Fruit fly (Drosophila melanogaster) whole organism, pupa: ENCODE measurements around the gene CG11771.

Experiments used
- CG10348 ChIP-seq: fragments of 200-800 bp; sonication (Bioruptor generic); IDR thresholded peaks from 2 replicates; pipeline ENCODE4 v1.3.6; 2022; ENCODE audit warnings: missing biosample characterization, missing genetic modification characterization
- CG12605 ChIP-seq: fragments of 200-800 bp; sonication (Bioruptor generic); IDR thresholded peaks from 2 replicates; pipeline ENCODE4 v1.3.6; 2022; ENCODE audit warnings: missing biosample characterization, missing genetic modification characterization
- CG13204 ChIP-seq: fragments of 200-800 bp; sonication (Bioruptor generic); optimal IDR thresholded peaks from 2 replicates; lab custom pipeline; 2018; ENCODE audit warnings: missing biosample characterization, mild to moderate bottlenecking, missing genetic modification characterization, moderate library complexity
- CG14655 ChIP-seq: fragments of 200-800 bp; sonication (Bioruptor generic); optimal IDR thresholded peaks from 3 replicates; lab custom pipeline; 2017; ENCODE audit warnings: mild to moderate bottlenecking, missing biosample characterization, missing genetic modification reagents, missing genetic modification characterization
- CG15710 ChIP-seq: fragments of 200-800 bp; sonication (Bioruptor generic); optimal IDR thresholded peaks from 2 replicates; lab custom pipeline; 2018; ENCODE audit warnings: missing biosample characterization, mild to moderate bottlenecking, missing genetic modification characterization, moderate library complexity
- CG17806 ChIP-seq: fragments of 200-800 bp; sonication (Bioruptor generic); optimal IDR thresholded peaks from 2 replicates; lab custom pipeline; 2018; ENCODE audit warnings: missing biosample characterization, mild to moderate bottlenecking, missing genetic modification characterization, moderate library complexity
- CG32121 ChIP-seq: fragments of 200-800 bp; sonication (Bioruptor generic); IDR thresholded peaks from 2 replicates; pipeline ENCODE4 v1.3.6; 2022; ENCODE audit warnings: missing biosample characterization, missing genetic modification characterization
- CG34367 ChIP-seq: fragments of 200-800 bp; sonication (Bioruptor generic); optimal IDR thresholded peaks from 2 replicates; lab custom pipeline; 2018; ENCODE audit warnings: missing biosample characterization, mild to moderate bottlenecking, missing genetic modification characterization
- CG4496 ChIP-seq: fragments of 200-800 bp; sonication (Bioruptor generic); IDR thresholded peaks from 3 replicates; pipeline ENCODE4 v1.3.6; 2022; ENCODE audit warnings: missing biosample characterization, missing genetic modification characterization
- CG8159 ChIP-seq: fragments of 200-800 bp; sonication (Bioruptor generic); optimal IDR thresholded peaks from 3 replicates; lab custom pipeline; 2018; ENCODE audit warnings: missing biosample characterization, mild to moderate bottlenecking, missing genetic modification characterization, moderate library complexity
- CG8301 ChIP-seq: fragments of 200-800 bp; sonication (Bioruptor generic); optimal IDR thresholded peaks from 2 replicates; lab custom pipeline; 2018; ENCODE audit warnings: missing biosample characterization, mild to moderate bottlenecking, missing genetic modification characterization
- CG9948 ChIP-seq: fragments of 200-800 bp; sonication (Bioruptor generic); optimal IDR thresholded peaks from 2 replicates; lab custom pipeline; 2018; ENCODE audit warnings: missing biosample characterization, mild to moderate bottlenecking, missing genetic modification characterization, moderate library complexity
- D1 ChIP-seq: fragments of 200-800 bp; sonication (Bioruptor generic); optimal IDR thresholded peaks from 2 replicates; lab custom pipeline; 2018; ENCODE audit warnings: missing biosample characterization, mild to moderate bottlenecking, missing genetic modification characterization, moderate library complexity
- EcR ChIP-seq: fragments of 200-800 bp; sonication (Bioruptor generic); optimal IDR thresholded peaks from 3 replicates; lab custom pipeline; 2019; ENCODE audit warnings: missing biosample characterization, missing genetic modification characterization, mild to moderate bottlenecking, moderate library complexity, missing genetic modification reagents
- Ets98B ChIP-seq: fragments of 200-800 bp; sonication (Bioruptor generic); IDR thresholded peaks from 2 replicates; pipeline ENCODE4 v1.3.6; 2022; ENCODE audit warnings: missing biosample characterization, missing genetic modification characterization
- Pif1A ChIP-seq: fragments of 200-800 bp; sonication (Bioruptor generic); optimal IDR thresholded peaks from 3 replicates; lab custom pipeline; 2016; ENCODE audit warnings: missing biosample characterization, missing genetic modification characterization
- Pif1B ChIP-seq: fragments of 200-800 bp; sonication (Bioruptor generic); optimal IDR thresholded peaks from 3 replicates; lab custom pipeline; 2016; ENCODE audit warnings: missing biosample characterization, missing genetic modification characterization
- Snoo ChIP-seq: fragments of 200-800 bp; sonication (Bioruptor generic); optimal IDR thresholded peaks from 3 replicates; lab custom pipeline; 2017; ENCODE audit warnings: missing biosample characterization, mild to moderate bottlenecking, missing genetic modification characterization, inconsistent platforms
- fd96Ca ChIP-seq: fragments of 200-800 bp; sonication (Bioruptor generic); IDR thresholded peaks from 3 replicates; pipeline ENCODE4 v1.3.6; 2022; ENCODE audit warnings: missing biosample characterization, missing genetic modification characterization
- gl ChIP-seq: fragments of 200-800 bp; sonication (Bioruptor generic); optimal IDR thresholded peaks from 2 replicates; lab custom pipeline; 2018; ENCODE audit warnings: missing biosample characterization, mild to moderate bottlenecking, missing genetic modification characterization
- rn ChIP-seq: fragments of 200-800 bp; sonication (Bioruptor generic); IDR thresholded peaks from 2 replicates; pipeline ENCODE4 v1.3.6; 2022; ENCODE audit warnings: missing biosample characterization, missing genetic modification characterization

Gene CG11771

dm6 chr3R:24910097-24910496 is 21.7 kb upstream of the CG11771 start:
- TF ChIP-seq CG12605 (GFP tag; lab: Robert Waterston, UW) = peak; percentile 54; the same call in 1 of the 2 replicates
- no peak for TF ChIP-seq D1 (tag; lab: Kevin White, UChicago)
- no peak for TF ChIP-seq EcR (GFP tag; lab: Kevin White, UChicago)
- TF ChIP-seq CG17806 (tag; lab: Kevin White, UChicago) = peak; percentile 41
- peak; percentile 23 for TF ChIP-seq CG15710 (tag; lab: Kevin White, UChicago)
- TF ChIP-seq CG4496 = peak; percentile 86
- TF ChIP-seq gl = no peak
- no peak for TF ChIP-seq Pif1A (GFP tag; lab: Kevin White, UChicago)
- TF ChIP-seq CG10348 = no peak
- TF ChIP-seq Ets98B (GFP tag; lab: Robert Waterston, UW) = peak; percentile 86
- TF ChIP-seq Pif1B = peak; percentile 50
- no peak for TF ChIP-seq CG13204 (GFP tag; lab: Kevin White, UChicago)
- peak; percentile 39 for TF ChIP-seq CG8159
- no peak for TF ChIP-seq CG9948 (tag; lab: Kevin White, UChicago)
- TF ChIP-seq CG34367 (tag; lab: Kevin White, UChicago) = peak; percentile 2
- TF ChIP-seq Snoo (tag; lab: Kevin White, UChicago) = no peak
- peak; percentile 87 for TF ChIP-seq CG32121 (GFP tag; lab: Robert Waterston, UW)
- TF ChIP-seq rn = peak; percentile 65
- TF ChIP-seq CG14655 (GFP tag; lab: Kevin White, UChicago) = no peak
- TF ChIP-seq CG8301 (tag; lab: Kevin White, UChicago) = peak; percentile 66
- peak; percentile 77; the same call in 2 of the 3 replicates for TF ChIP-seq fd96Ca (GFP tag; lab: Robert Waterston, UW)

DNA sequence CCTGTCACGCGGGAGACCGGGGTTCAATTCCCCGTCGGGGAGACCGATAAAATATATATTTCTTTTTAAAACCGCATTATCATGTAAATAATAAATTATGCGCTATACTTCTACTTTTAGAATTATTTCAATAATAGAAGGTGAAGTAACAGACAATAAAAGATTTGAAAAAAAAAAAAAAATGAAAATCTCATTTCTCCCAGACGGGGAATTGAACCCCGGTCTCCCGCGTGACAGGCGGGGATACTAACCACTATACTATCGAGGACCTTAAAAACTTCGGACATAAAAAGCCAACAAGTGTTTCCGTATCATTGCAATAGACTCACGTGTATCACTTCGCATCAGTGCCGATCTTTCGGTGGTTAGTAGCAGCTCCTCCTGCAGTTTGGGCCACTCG is 16.9 kb upstream of the CG11771 start:
- TF ChIP-seq Ets98B (GFP tag; lab: Robert Waterston, UW) (no peak), CG10348 (no peak), Pif1B (no peak), gl (no peak), CG15710 (tag; lab: Kevin White, UChicago) (no peak), CG14655 (GFP tag; lab: Kevin White, UChicago) (no peak), Snoo (tag; lab: Kevin White, UChicago) (no peak), EcR (GFP tag; lab: Kevin White, UChicago) (no peak), CG34367 (tag; lab: Kevin White, UChicago) (no peak), fd96Ca (GFP tag; lab: Robert Waterston, UW) (no peak), CG9948 (tag; lab: Kevin White, UChicago) (no peak), CG13204 (GFP tag; lab: Kevin White, UChicago) (no peak)

DNA sequence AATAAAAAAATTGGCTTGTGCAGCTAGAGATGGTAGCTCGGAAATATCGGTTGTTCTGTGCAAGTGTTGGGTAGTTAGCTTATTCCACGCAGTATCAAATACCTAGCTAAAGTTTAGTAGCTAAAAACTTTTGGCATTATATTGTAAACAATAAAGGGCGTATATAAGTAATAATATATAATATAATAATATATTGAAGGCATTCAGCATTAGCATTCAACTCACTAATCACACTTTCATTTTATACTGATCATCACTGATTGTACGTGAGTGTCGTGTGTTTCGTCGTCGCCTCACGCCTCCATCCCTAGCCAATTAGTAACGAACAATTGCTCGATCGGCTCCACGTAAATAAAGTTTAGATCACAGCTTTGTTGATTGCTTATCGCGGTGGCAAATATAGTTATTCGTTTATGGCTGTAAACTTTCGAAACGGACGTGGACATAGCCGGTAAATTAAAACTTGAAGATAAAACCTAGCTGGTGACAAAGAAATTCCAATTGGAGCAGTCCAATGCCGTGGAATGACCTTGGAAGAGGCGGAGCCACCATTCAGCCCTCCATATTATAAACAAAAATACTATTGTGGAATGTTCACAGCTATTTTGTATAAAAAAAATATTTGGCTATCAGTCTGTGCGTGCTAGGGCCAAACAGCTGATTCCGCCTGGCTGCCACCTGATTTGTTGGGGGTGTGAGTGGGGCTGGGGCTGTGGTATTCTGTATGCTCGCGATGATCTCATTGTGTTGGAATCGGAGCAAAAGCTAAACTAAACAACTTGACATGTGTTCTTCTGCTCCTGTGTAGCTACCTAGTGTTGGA is 13.8 kb upstream of the CG11771 start, which contains the start of the genes PIG-S, sud1 and CG11168:
TSS of gene PIG-S (minus strand) at position 51 of the 823 bp plus-strand sequence.
TSS of gene sud1 (minus strand) at position 51 of the 823 bp plus-strand sequence.
TSS of gene CG11168 (plus strand) at position 293 of the 823 bp plus-strand sequence.
- TF ChIP-seq CG12605 (GFP tag; lab: Robert Waterston, UW) (no peak), CG34367 (tag; lab: Kevin White, UChicago) (no peak), Snoo (tag; lab: Kevin White, UChicago) (peak; percentile 58), CG13204 (GFP tag; lab: Kevin White, UChicago) (no peak), CG8159 (no peak), CG14655 (GFP tag; lab: Kevin White, UChicago) (no peak), EcR (GFP tag; lab: Kevin White, UChicago) (no peak), D1 (tag; lab: Kevin White, UChicago) (no peak), CG4496 (peak; percentile 75; the same call in 2 of the 3 replicates), CG17806 (tag; lab: Kevin White, UChicago) (peak; percentile 29), Pif1A (GFP tag; lab: Kevin White, UChicago) (no peak), CG8301 (tag; lab: Kevin White, UChicago) (no peak), rn (no peak), CG32121 (GFP tag; lab: Robert Waterston, UW) (peak; percentile 62; the same call in 1 of the 2 replicates), fd96Ca (GFP tag; lab: Robert Waterston, UW) (peak; percentile 30; the same call in 1 of the 3 replicates), CG15710 (tag; lab: Kevin White, UChicago) (peak; percentile 51), CG9948 (tag; lab: Kevin White, UChicago) (peak; percentile 57), CG10348 (no peak), Ets98B (GFP tag; lab: Robert Waterston, UW) (peak; percentile 41), gl (no peak), Pif1B (no peak)
- TF ChIP-seq, all 21 proteins: peak for 8

DNA sequence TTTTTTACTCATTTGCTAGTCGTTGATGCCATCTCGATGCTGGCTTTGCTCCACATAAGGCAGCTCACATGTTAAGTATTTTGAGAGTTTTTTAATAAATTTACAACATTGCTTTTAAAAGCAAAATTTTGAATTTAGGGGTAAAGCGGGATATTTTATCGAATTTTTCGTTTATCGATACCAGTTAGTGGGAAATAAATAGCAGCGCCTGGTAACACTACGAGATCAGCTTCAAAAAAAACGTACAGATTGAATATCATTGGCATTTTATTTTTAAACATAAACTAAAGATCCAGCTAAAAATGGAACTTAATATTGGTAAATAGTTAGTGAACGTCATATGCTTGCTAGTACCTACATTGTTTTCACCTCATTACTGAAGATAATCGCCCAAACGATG is 9.5 kb upstream of the CG11771 start, which contains the start of gene Mink:
TSS of gene Mink (plus strand) at position 204 of the 400 bp plus-strand sequence.
- no peak for TF ChIP-seq gl

DNA sequence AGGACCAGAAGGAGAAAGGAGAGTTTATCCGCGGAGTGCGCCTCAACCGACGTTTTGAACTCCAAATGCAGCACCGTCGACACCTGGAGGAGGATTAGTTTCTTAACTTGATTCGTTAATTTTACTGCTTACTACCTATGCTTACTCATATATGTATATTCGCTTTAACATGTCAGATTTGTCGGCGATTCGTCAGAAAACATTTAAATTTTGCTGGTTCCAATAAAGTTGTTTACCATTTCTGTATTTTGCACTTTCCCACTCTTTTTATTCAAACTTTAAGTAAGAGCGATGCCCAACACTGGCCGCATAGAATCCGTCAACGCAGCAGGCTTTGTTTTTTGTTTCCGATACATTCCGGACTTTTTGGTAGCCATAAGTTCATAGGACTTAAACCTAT is 6.9 kb upstream of the CG11771 start, which contains the start of gene Trf4-2:
TSS of gene Trf4-2 (plus strand) at position 301 of the 400 bp plus-strand sequence.
- TF ChIP-seq CG8159 (no peak), CG8301 (tag; lab: Kevin White, UChicago) (no peak), CG10348 (no peak), CG17806 (tag; lab: Kevin White, UChicago) (no peak), CG14655 (GFP tag; lab: Kevin White, UChicago) (no peak), EcR (GFP tag; lab: Kevin White, UChicago) (no peak), CG4496 (no peak), CG12605 (GFP tag; lab: Robert Waterston, UW) (no peak), Pif1B (no peak), gl (no peak), CG9948 (tag; lab: Kevin White, UChicago) (no peak), CG15710 (tag; lab: Kevin White, UChicago) (no peak), CG34367 (tag; lab: Kevin White, UChicago) (no peak), Snoo (tag; lab: Kevin White, UChicago) (no peak), Pif1A (GFP tag; lab: Kevin White, UChicago) (no peak), Ets98B (GFP tag; lab: Robert Waterston, UW) (no peak), D1 (tag; lab: Kevin White, UChicago) (no peak), CG13204 (GFP tag; lab: Kevin White, UChicago) (no peak)
